Worm (Caenorhabditis elegans): ENCODE measurements around the gene scd-2.

The scd-2 gene

ce11 chrV:6593700-6594244 is 39.3 kb upstream of the scd-2 start, which contains the start of gene hcp-1 (continued):
- TF ChIP-seq duxl-1 (tag; optimal IDR thresholded peaks at IDR 0.05; ENCODE audit: poor library complexity) (no peak), hif-1 (tag; optimal IDR thresholded peaks at IDR 0.05) (no peak), daf-12 (tag; optimal IDR thresholded peaks at IDR 0.05) (no peak), lir-3 (tag; optimal IDR thresholded peaks at IDR 0.05) (no peak), daf-8 (GFP tag; IDR thresholded peaks at IDR 0.05) (no peak), ctbp-1 (GFP tag; IDR thresholded peaks at IDR 0.05) (no peak), madf-5 (GFP tag; IDR thresholded peaks at IDR 0.05) (no peak), snpc-1.2 (GFP tag; IDR thresholded peaks at IDR 0.05) (peak; percentile 55; the same call in 1 of the 2 replicates), egl-27 (tag; optimal IDR thresholded peaks at IDR 0.05) (no peak), mxl-2 (GFP tag; conservative IDR thresholded peaks at IDR 0.05) (no peak), nhr-6 (tag; optimal IDR thresholded peaks at IDR 0.05) (peak; percentile 47), nhr-102 (tag; optimal IDR thresholded peaks at IDR 0.05) (no peak), vab-7 (GFP tag; IDR thresholded peaks at IDR 0.05) (no peak), nhr-76 (tag; optimal IDR thresholded peaks at IDR 0.05) (no peak), lin-13 (GFP tag; optimal IDR thresholded peaks at IDR 0.05) (no peak), ceh-32 (tag; optimal IDR thresholded peaks at IDR 0.05; ENCODE audit: poor library complexity) (no peak), daf-19 (GFP tag; conservative IDR thresholded peaks at IDR 0.05) (no peak), zip-2 (tag; optimal IDR thresholded peaks at IDR 0.05) (no peak), ztf-7 (tag; optimal IDR thresholded peaks at IDR 0.05) (no peak), jun-1 (tag; optimal IDR thresholded peaks at IDR 0.05) (no peak), ztf-11 (tag; optimal IDR thresholded peaks at IDR 0.05) (no peak), F49E8.2 (tag; optimal IDR thresholded peaks at IDR 0.05; ENCODE audit: borderline replicate concordance) (peak; percentile 77), mep-1 (tag; optimal IDR thresholded peaks at IDR 0.05) (no peak), nhr-41 (GFP tag; IDR thresholded peaks at IDR 0.05) (no peak), mdt-29 (GFP tag; IDR thresholded peaks at IDR 0.05) (no peak), Y48G9A.11 (GFP tag; IDR thresholded peaks at IDR 0.05) (peak; percentile 81), lin-29 (GFP tag; IDR thresholded peaks at IDR 0.05) (no peak), T20F7.1 (GFP tag; optimal IDR thresholded peaks at IDR 0.05) (no peak), nhr-28 (tag; optimal IDR thresholded peaks at IDR 0.05) (peak; percentile 35), aly-2 (tag; optimal IDR thresholded peaks at IDR 0.05) (no peak), zag-1 (tag; optimal IDR thresholded peaks at IDR 0.05) (no peak)

- TF ChIP-seq F26F4.8 (GFP tag; conservative IDR thresholded peaks at IDR 0.05), result no peak
- TF ChIP-seq nhr-11 (tag; optimal IDR thresholded peaks at IDR 0.05), result no peak
- TF ChIP-seq F10B5.3 (tag; optimal IDR thresholded peaks at IDR 0.05), result no peak
- peak; percentile 18 for TF ChIP-seq aha-1 (tag)
- TF ChIP-seq unc-62 (GFP tag; optimal IDR thresholded peaks at IDR 0.05 in 1 of 2), result peak in 1 of 2 experiments; percentile 93
- TF ChIP-seq unc-62 (tag; optimal IDR thresholded peaks at IDR 0.05), result no peak
- TF ChIP-seq mes-2 (tag; optimal IDR thresholded peaks at IDR 0.05; ENCODE audit: poor library complexity, severe bottlenecking), result no peak
- TF ChIP-seq jun-1 (tag; optimal IDR thresholded peaks at IDR 0.05), result no peak
- TF ChIP-seq lin-15B (tag; optimal IDR thresholded peaks at IDR 0.05), result no peak
- TF ChIP-seq ztf-7 (tag; optimal IDR thresholded peaks at IDR 0.05), result no peak
- TF ChIP-seq daf-8 (GFP tag; IDR thresholded peaks at IDR 0.05), result no peak
- no peak for TF ChIP-seq madf-5 (GFP tag; IDR thresholded peaks at IDR 0.05)
Observed at ce11 chrV:6602556-6603062, 30.4 kb upstream of the scd-2 start, which contains the start of gene ZK1055.6. ZK1055.6 (minus strand) TSS chrV:6602606.

DNA sequence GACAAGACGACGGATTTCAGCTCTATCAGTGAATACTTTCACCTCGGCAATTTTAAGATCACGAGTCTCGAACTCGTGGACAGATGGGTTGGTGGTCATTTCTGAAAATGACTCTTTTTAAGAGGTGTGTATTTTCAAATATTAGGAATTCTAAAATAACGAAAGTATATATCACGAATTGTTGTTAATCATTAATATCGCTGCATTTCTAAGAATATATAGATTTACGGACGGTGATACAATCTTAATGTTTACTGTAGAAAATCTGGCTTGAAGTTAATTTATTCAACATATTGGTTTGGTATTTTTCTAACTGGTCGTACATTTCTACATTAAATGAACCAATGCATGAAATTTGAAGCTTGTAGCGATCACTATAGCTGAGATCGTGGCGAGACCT is 27.8 kb upstream of the scd-2 start, which contains the start of gene ZK1055.7:
TSS of gene ZK1055.7 (minus strand) at position 101 of the 400 bp plus-strand sequence.
- TF ChIP-seq vab-7 (GFP tag; IDR thresholded peaks at IDR 0.05) (no peak), aha-1 (tag) (no peak), spr-1 (tag; optimal IDR thresholded peaks at IDR 0.05) (no peak), nhr-76 (tag; optimal IDR thresholded peaks at IDR 0.05) (no peak), F44E2.7 (GFP tag; IDR thresholded peaks at IDR 0.05) (no peak), mep-1 (tag; optimal IDR thresholded peaks at IDR 0.05) (no peak), hmg-1.1 (GFP tag; IDR thresholded peaks at IDR 0.05) (no peak), ceh-82 (tag; optimal IDR thresholded peaks at IDR 0.05) (no peak), ceh-32 (tag; optimal IDR thresholded peaks at IDR 0.05; ENCODE audit: poor library complexity) (no peak), arid-1 (GFP tag; conservative IDR thresholded peaks at IDR 0.05) (no peak), nhr-237 (tag; optimal IDR thresholded peaks at IDR 0.05) (no peak), php-3 (GFP tag; IDR thresholded peaks at IDR 0.05) (no peak), ceh-62 (tag; optimal IDR thresholded peaks at IDR 0.05) (no peak)
